Fruit fly (Drosophila melanogaster): Measurements from ENCODE around the gene CG7215.

The CG7215 gene

dm6 chr3R:18169982-18170531, 3.0 kb upstream of the CG7215 start (continued):
- peak; percentile 13 for TF ChIP-seq CG18599 (GFP tag; optimal IDR thresholded peaks at IDR 0.05)
- TF ChIP-seq pita (GFP tag; optimal IDR thresholded peaks at IDR 0.05): no peak
- no peak for TF ChIP-seq p53 (GFP tag; optimal IDR thresholded peaks at IDR 0.05)
- peak; percentile 73 for TF ChIP-seq lab (GFP tag; optimal IDR thresholded peaks at IDR 0.05)
- TF ChIP-seq CG2678 (tag; optimal IDR thresholded peaks at IDR 0.05): peak; percentile 25
- no peak for TF ChIP-seq CG31388 (GFP tag; optimal IDR thresholded peaks at IDR 0.05)
- TF ChIP-seq Elba2 (GFP tag; optimal IDR thresholded peaks at IDR 0.05): peak; percentile 85
- no peak for TF ChIP-seq croc (GFP tag; conservative IDR thresholded peaks at IDR 0.05)
- TF ChIP-seq pzg (GFP tag; optimal IDR thresholded peaks at IDR 0.05): peak; percentile 3
- TF ChIP-seq CG6175 (GFP tag; IDR thresholded peaks at IDR 0.05): 0 out of 3 replicates have a peak, but pooled peaks have one; percentile 21
- TF ChIP-seq Eip74EF (GFP tag; optimal IDR thresholded peaks at IDR 0.05): no peak
- no peak for TF ChIP-seq gce (GFP tag; IDR thresholded peaks at IDR 0.05)
- TF ChIP-seq nerfin-2 (GFP tag; IDR thresholded peaks at IDR 0.05; ENCODE audit: partially characterized antibody): peak; percentile 31; the same call in 1 of the 2 replicates
- TF ChIP-seq D19A (tag; optimal IDR thresholded peaks at IDR 0.05): peak; percentile 45
- TF ChIP-seq z (GFP tag; IDR thresholded peaks at IDR 0.05): 0 out of 3 replicates have a peak, but pooled peaks have one; percentile 61
- peak; percentile 0 for TF ChIP-seq Dek (tag; optimal IDR thresholded peaks at IDR 0.05)
- no peak for TF ChIP-seq tgo (GFP tag; IDR thresholded peaks at IDR 0.05)
- no peak for TF ChIP-seq gfzf (GFP tag; optimal IDR thresholded peaks at IDR 0.05)
- TF ChIP-seq aop (GFP tag; IDR thresholded peaks at IDR 0.05): no peak
- TF ChIP-seq CG10147 (GFP tag; optimal IDR thresholded peaks at IDR 0.05): no peak
- TF ChIP-seq pros (GFP tag; optimal IDR thresholded peaks at IDR 0.05): peak; percentile 51
- TF ChIP-seq otp (GFP tag; IDR thresholded peaks at IDR 0.05): no peak
- TF ChIP-seq kni (GFP tag; optimal IDR thresholded peaks at IDR 0.05): peak; percentile 20
- peak; percentile 54 for TF ChIP-seq CG12769 (tag; optimal IDR thresholded peaks at IDR 0.05)
- TF ChIP-seq oc (tag; optimal IDR thresholded peaks at IDR 0.05): no peak
- TF ChIP-seq CHES-1-like (GFP tag; optimal IDR thresholded peaks at IDR 0.05): no peak
- peak in 1 of 2 experiments; percentile 46 for TF ChIP-seq Pdp1 (GFP tag; optimal IDR thresholded peaks at IDR 0.05)
- no peak for TF ChIP-seq grn (GFP tag; optimal IDR thresholded peaks at IDR 0.05)
- no peak for TF ChIP-seq CG7963 (GFP tag; IDR thresholded peaks at IDR 0.05; ENCODE audit: partially characterized antibody)
- TF ChIP-seq crc (GFP tag; optimal IDR thresholded peaks at IDR 0.05): no peak
- no peak for TF ChIP-seq Camta (GFP tag; optimal IDR thresholded peaks at IDR 0.05)
- peak; percentile 88 for TF ChIP-seq mirr (GFP tag; optimal IDR thresholded peaks at IDR 0.05)
- TF ChIP-seq gcm (GFP tag; optimal IDR thresholded peaks at IDR 0.05): no peak
- no peak for TF ChIP-seq CG31224 (GFP tag; IDR thresholded peaks at IDR 0.05)
- no peak for TF ChIP-seq CG12104 (GFP tag; optimal IDR thresholded peaks at IDR 0.05)
- TF ChIP-seq mld (GFP tag; IDR thresholded peaks at IDR 0.05; ENCODE audit: partially characterized antibody): no peak
- no peak for TF ChIP-seq CG7928 (GFP tag; optimal IDR thresholded peaks at IDR 0.05)
- TF ChIP-seq Ets97D (GFP tag; optimal IDR thresholded peaks at IDR 0.05): no peak
- peak; percentile 33; the same call in 1 of the 4 replicates for TF ChIP-seq Dll (GFP tag; IDR thresholded peaks at IDR 0.05; ENCODE audit: partially characterized antibody)
- no peak for TF ChIP-seq CG13287 (GFP tag; IDR thresholded peaks at IDR 0.05; ENCODE audit: partially characterized antibody)
- no peak for TF ChIP-seq corto (GFP tag; optimal IDR thresholded peaks at IDR 0.05)
- peak in 1 of 2 experiments; percentile 95 for TF ChIP-seq insv (GFP tag; optimal IDR thresholded peaks at IDR 0.05)
- no peak for TF ChIP-seq CkIIα-i1 (GFP tag; IDR thresholded peaks at IDR 0.05)
- peak; percentile 27; the same call in 1 of the 2 replicates for TF ChIP-seq hbn (GFP tag; IDR thresholded peaks at IDR 0.05; ENCODE audit: partially characterized antibody)
- no peak for TF ChIP-seq klu (GFP tag; IDR thresholded peaks at IDR 0.05)
- no peak for TF ChIP-seq CG11504 (tag; optimal IDR thresholded peaks at IDR 0.05)
- TF ChIP-seq CG7745 (tag; optimal IDR thresholded peaks at IDR 0.05): no peak
- peak; percentile 75 to 76 for TF ChIP-seq Trl (optimal IDR thresholded peaks at IDR 0.05)
- no peak for TF ChIP-seq Trl (GFP tag; optimal IDR thresholded peaks at IDR 0.05)
